Worm (Caenorhabditis elegans): Measurements from ENCODE around the gene T01B7.13.

Gene T01B7.13

DNA sequence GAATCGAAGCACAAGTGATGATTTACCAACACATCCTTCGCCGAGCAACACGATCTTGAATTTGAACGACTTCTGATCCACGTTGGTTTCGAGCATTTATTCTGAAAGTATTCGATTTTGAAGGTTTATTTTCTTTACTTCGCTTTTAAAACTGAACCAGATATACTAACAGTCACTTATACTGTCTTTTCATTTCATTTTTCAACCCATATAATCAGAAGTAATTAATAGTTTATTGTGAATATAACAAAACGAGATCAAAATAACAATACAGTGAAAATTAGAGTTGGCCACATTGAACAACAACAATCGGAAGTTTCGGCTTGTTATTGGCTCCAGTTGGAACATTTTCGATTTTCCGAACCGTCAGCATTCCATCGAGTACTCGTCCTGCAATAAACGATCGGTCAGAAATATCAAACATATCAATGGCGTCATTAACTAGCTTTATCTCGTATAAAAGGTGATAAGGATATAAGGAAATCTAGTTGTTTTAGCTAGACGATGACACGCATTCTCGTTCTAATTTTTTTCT, at the start of gene T01B7.13, which contains the start of gene rab-21:
Gene T01B7.13, plus strand, starts transcription at position 485 of the 535 bp plus-strand sequence.
Gene rab-21, minus strand, starts transcription at position 101 of the 535 bp plus-strand sequence.
- no peak for TF ChIP-seq swsn-7 (tag; optimal IDR thresholded peaks at IDR 0.05)
- TF ChIP-seq blmp-1 (tag; optimal IDR thresholded peaks at IDR 0.05), result no peak
- TF ChIP-seq sptf-1 (tag; optimal IDR thresholded peaks at IDR 0.05), result no peak

DNA sequence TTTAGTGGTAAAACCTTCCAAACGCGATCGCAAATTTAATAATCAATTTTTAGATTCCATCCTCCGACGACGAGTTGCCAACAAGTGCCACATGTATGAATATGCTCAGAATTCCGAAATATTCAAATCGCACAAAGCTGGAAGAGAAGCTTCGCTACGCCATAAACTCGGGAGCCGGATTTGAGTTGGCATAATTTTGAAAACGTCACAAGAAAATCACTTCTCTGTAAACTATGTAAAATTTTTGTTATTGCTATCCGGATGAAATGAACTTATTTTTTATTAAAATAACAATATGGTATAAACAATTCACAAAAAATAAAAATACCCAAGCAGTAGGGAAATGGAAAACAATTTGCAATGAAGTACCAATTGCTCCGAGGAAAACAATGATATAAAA, 46.3 kb upstream of the T01B7.13 start:
- no peak for TF ChIP-seq tbx-2 (tag; optimal IDR thresholded peaks at IDR 0.05)
- TF ChIP-seq lin-15B (tag; optimal IDR thresholded peaks at IDR 0.05), result no peak
- TF ChIP-seq mef-2 (tag; optimal IDR thresholded peaks at IDR 0.05), result no peak
- TF ChIP-seq efl-1 (optimal IDR thresholded peaks at IDR 0.05), result no peak
- peak in 1 of 2 experiments; percentile 74 for TF ChIP-seq efl-1 (GFP tag; optimal IDR thresholded peaks at IDR 0.05 in 1 of 2)
- TF ChIP-seq ceh-90 (tag; optimal IDR thresholded peaks at IDR 0.05), result no peak

DNA sequence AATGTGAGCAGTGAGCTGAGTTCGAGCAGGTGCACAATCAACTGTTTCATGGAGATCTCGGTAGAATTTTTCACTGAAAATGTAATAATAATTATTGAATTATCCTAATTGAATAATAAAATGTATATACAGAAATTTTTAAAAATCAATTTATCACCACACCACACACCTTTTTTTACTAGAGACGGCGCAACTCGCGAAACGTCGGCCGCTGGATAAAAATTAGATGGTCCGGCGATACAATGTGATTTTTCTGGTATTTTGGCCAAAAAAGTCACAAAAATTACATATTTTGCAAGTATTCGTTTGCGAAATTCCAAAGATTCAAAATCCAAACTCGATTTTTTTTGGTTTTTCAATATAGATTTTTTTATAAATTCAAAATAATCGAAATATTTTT, 44.4 kb upstream of the T01B7.13 start:
- no peak for TF ChIP-seq snu-23 (GFP tag; optimal IDR thresholded peaks at IDR 0.05)
- no peak for TF ChIP-seq efl-1 (optimal IDR thresholded peaks at IDR 0.05)
- peak in 1 of 2 experiments; percentile 79 for TF ChIP-seq efl-1 (GFP tag; optimal IDR thresholded peaks at IDR 0.05 in 1 of 2)

DNA sequence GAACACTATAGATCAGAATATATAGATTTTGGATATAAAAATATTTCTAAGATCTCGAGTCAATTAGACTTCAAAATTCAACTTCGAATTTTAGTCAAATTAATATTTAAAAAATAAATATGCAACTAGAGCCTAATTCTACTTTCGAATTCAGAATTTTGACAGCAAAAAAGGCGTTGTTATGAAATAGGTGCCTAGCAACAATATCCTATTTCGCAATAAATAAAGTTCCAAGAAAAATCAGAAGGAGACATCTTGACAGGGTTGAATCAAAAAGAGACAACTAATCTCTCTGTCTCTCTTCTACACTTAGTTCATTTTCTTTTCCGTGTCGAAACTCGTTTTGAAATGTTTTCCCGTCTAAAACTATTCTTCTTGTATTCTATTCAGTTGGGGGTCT, 39.8 kb upstream of the T01B7.13 start:
- TF ChIP-seq egl-27 (tag; optimal IDR thresholded peaks at IDR 0.05) (no peak), fkh-10 (GFP tag; optimal IDR thresholded peaks at IDR 0.05) (no peak), lin-14 (GFP tag; optimal IDR thresholded peaks at IDR 0.05) (peak; percentile 41), sup-37 (GFP tag; optimal IDR thresholded peaks at IDR 0.05) (no peak), zip-4 (GFP tag; optimal IDR thresholded peaks at IDR 0.05) (peak; percentile 17), aha-1 (tag; optimal IDR thresholded peaks at IDR 0.05) (no peak), zag-1 (tag; optimal IDR thresholded peaks at IDR 0.05) (no peak), ceh-90 (tag; optimal IDR thresholded peaks at IDR 0.05) (no peak), skn-1 (tag; optimal IDR thresholded peaks at IDR 0.05) (peak; percentile 59), lsy-2 (tag; optimal IDR thresholded peaks at IDR 0.05) (peak in 1 of 2 experiments; percentile 19), C34B4.2 (tag; optimal IDR thresholded peaks at IDR 0.05) (no peak), nhr-71 (tag; optimal IDR thresholded peaks at IDR 0.05) (peak; percentile 2), ceh-82 (tag; optimal IDR thresholded peaks at IDR 0.05) (no peak), blmp-1 (tag; optimal IDR thresholded peaks at IDR 0.05) (peak; percentile 34)

DNA sequence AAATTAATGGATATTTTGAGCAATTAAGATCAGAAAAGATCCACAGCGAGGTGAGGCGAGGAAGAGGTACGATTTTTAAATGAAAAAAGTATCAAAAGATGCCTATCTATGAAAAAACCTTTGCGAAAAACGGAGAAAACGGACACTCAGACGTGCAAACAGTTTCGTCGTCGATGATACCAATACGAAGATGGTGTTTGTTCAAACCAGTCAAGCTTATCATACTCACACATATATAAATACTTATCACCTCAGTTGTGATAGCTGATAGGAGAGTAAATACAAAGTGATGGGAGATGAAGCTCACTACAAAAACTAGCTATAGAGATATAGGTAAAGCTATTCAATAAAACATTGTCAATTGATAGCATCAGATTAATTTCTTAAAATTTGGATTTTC, 35.4 kb upstream of the T01B7.13 start:
- TF ChIP-seq lin-14 (GFP tag; optimal IDR thresholded peaks at IDR 0.05), result peak; percentile 6
- peak; percentile 55 for TF ChIP-seq elt-2 (tag; optimal IDR thresholded peaks at IDR 0.05)
- TF ChIP-seq snpc-4 (tag; optimal IDR thresholded peaks at IDR 0.05), result no peak
- TF ChIP-seq tlp-1 (tag; optimal IDR thresholded peaks at IDR 0.05), result peak; percentile 19
- no peak for TF ChIP-seq nhr-71 (tag; optimal IDR thresholded peaks at IDR 0.05)
- no peak for TF ChIP-seq lsy-2 (tag; optimal IDR thresholded peaks at IDR 0.05)
- TF ChIP-seq lin-15B (tag; optimal IDR thresholded peaks at IDR 0.05), result no peak
- no peak for TF ChIP-seq lin-39 (tag; optimal IDR thresholded peaks at IDR 0.05)
- no peak for TF ChIP-seq hlh-17 (GFP tag; optimal IDR thresholded peaks at IDR 0.05; ENCODE audit: borderline replicate concordance)
- no peak for TF ChIP-seq lin-13 (GFP tag; optimal IDR thresholded peaks at IDR 0.05)
- no peak for TF ChIP-seq jun-1 (tag; optimal IDR thresholded peaks at IDR 0.05)
- TF ChIP-seq zip-4 (GFP tag; optimal IDR thresholded peaks at IDR 0.05), result no peak
- TF ChIP-seq isw-1 (GFP tag; IDR thresholded peaks at IDR 0.05), result no peak
- no peak for TF ChIP-seq nhr-237 (tag; optimal IDR thresholded peaks at IDR 0.05)
- TF ChIP-seq ztf-4 (tag; optimal IDR thresholded peaks at IDR 0.05), result no peak
- TF ChIP-seq lin-35 (GFP tag; optimal IDR thresholded peaks at IDR 0.05), result no peak
- no peak for TF ChIP-seq sup-37 (GFP tag; optimal IDR thresholded peaks at IDR 0.05)

DNA sequence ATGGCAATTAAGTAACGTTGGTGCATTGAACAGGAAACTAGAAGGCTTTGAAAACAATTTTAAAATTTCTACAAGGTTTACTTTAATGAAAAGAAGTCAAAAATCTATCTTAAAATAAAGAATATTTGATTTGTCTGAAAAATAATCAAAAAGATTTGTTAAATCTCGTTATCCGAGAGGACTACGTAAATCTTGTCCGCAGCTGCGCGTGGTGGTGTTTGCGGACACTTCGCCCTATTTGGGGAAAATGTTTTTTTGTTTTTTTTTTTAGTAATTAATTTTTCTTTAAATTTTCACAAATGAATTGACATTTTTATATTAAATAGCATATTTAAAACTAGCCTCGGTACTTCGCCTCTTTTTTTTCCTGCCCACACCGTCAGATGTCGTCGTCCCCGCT, 31.3 kb upstream of the T01B7.13 start:
- TF ChIP-seq nhr-20 (tag; optimal IDR thresholded peaks at IDR 0.05), result peak; percentile 56
- TF ChIP-seq mep-1 (tag; optimal IDR thresholded peaks at IDR 0.05), result peak; percentile 76
- TF ChIP-seq vab-15 (tag; optimal IDR thresholded peaks at IDR 0.05), result no peak
- TF ChIP-seq unc-130 (tag; optimal IDR thresholded peaks at IDR 0.05), result peak; percentile 63
- TF ChIP-seq irx-1 (tag; optimal IDR thresholded peaks at IDR 0.05), result peak; percentile 1
- TF ChIP-seq xbp-1 (tag; optimal IDR thresholded peaks at IDR 0.05), result peak; percentile 46
- no peak for TF ChIP-seq alr-1 (tag; optimal IDR thresholded peaks at IDR 0.05; ENCODE audit: borderline replicate concordance)
- TF ChIP-seq efl-3 (GFP tag; optimal IDR thresholded peaks at IDR 0.05), result no peak
- no peak for TF ChIP-seq snpc-4 (tag; optimal IDR thresholded peaks at IDR 0.05)
- peak; percentile 41 to 66 for TF ChIP-seq efl-1 (optimal IDR thresholded peaks at IDR 0.05)
- peak; percentile 59 to 77 for TF ChIP-seq efl-1 (GFP tag; optimal IDR thresholded peaks at IDR 0.05 in 1 of 2)
- TF ChIP-seq lin-15B (tag; optimal IDR thresholded peaks at IDR 0.05), result peak; percentile 29
- TF ChIP-seq ceh-90 (tag; optimal IDR thresholded peaks at IDR 0.05), result no peak
- peak; percentile 50 for TF ChIP-seq unc-86 (tag; optimal IDR thresholded peaks at IDR 0.05)
- TF ChIP-seq nhr-77 (tag; optimal IDR thresholded peaks at IDR 0.05), result no peak
- no peak for TF ChIP-seq nhr-76 (tag; optimal IDR thresholded peaks at IDR 0.05)

All from whole organism, L1 larva.